4 worm cellular contexts compared by ENCODE assay signal in genomic region chrIII:5106893-5107471, ce11.
TF ChIP-seq lines count a peak whose summit lies in the region.

TSS of gene dpy-17 (plus strand) at chrIII:5107330.

TF ChIP-seq in whole organism, early embryonic, 17 proteins besides CTCF, POLR2A, EP300 and RAD21:
- TF ChIP-seq scrt-1 (GFP tag; IDR thresholded peaks at IDR 0.05; lab: Robert Waterston, UW) (0 out of 2 replicates have a peak, but pooled peaks have one; percentile 42), ceh-36 (tag; optimal IDR thresholded peaks at IDR 0.05; lab: Kevin White, UChicago) (peak; percentile 17), ceh-13 (GFP tag; optimal IDR thresholded peaks at IDR 0.05; lab: Kevin White, UChicago) (no peak), tbx-11 (GFP tag; IDR thresholded peaks at IDR 0.05; lab: Robert Waterston, UW) (no peak), ets-7 (tag; optimal IDR thresholded peaks at IDR 0.05; lab: Kevin White, UChicago) (no peak), aly-1 (tag; optimal IDR thresholded peaks at IDR 0.05; lab: Kevin White, UChicago) (no peak), pes-1 (GFP tag; IDR thresholded peaks at IDR 0.05; lab: Robert Waterston, UW) (no peak), hnd-1 (tag; optimal IDR thresholded peaks at IDR 0.05; lab: Kevin White, UChicago) (no peak), tbx-37 (GFP tag; conservative IDR thresholded peaks at IDR 0.05; lab: Robert Waterston, UW) (no peak), F13C5.2 (tag; optimal IDR thresholded peaks at IDR 0.05; lab: Kevin White, UChicago) (no peak), B0310.2 (tag; optimal IDR thresholded peaks at IDR 0.05; lab: Kevin White, UChicago) (no peak), flt-1 (GFP tag; IDR thresholded peaks at IDR 0.05; lab: Robert Waterston, UW) (no peak), hmbx-1 (tag; optimal IDR thresholded peaks at IDR 0.05; lab: Kevin White, UChicago) (no peak), hmg-4 (GFP tag; optimal IDR thresholded peaks at IDR 0.05; lab: Kevin White, UChicago) (peak; percentile 54), sea-1 (GFP tag; conservative IDR thresholded peaks at IDR 0.05; lab: Robert Waterston, UW) (0 out of 2 replicates have a peak, but pooled peaks have one; percentile 20), ama-1 (optimal IDR thresholded peaks at IDR 0.05; lab: Kevin White, UChicago) (peak; percentile 71), tra-4 (tag; optimal IDR thresholded peaks at IDR 0.05; lab: Kevin White, UChicago) (no peak)
TF ChIP-seq in whole organism, early embryonic: peak in this region for 5.

TF ChIP-seq in whole organism, late embryonic, 69 proteins besides CTCF, POLR2A, EP300 and RAD21:
- TF ChIP-seq unc-86 (tag; optimal IDR thresholded peaks at IDR 0.05; lab: Kevin White, UChicago) (no peak), tbx-7 (tag; optimal IDR thresholded peaks at IDR 0.05; lab: Kevin White, UChicago) (no peak), ama-1 (optimal IDR thresholded peaks at IDR 0.05; lab: Kevin White, UChicago) (peak; percentile 82), nfya-1 (tag; optimal IDR thresholded peaks at IDR 0.05; lab: Kevin White, UChicago) (peak; percentile 1)

TF ChIP-seq in whole organism, mixed stage, embryonic, 35 proteins besides CTCF, POLR2A, EP300 and RAD21:
- TF ChIP-seq unc-62 (GFP tag; optimal IDR thresholded peaks at IDR 0.05; lab: Kevin White, UChicago) = peak; percentile 23
- peak; percentile 19 for TF ChIP-seq sptf-1 (tag; optimal IDR thresholded peaks at IDR 0.05; lab: Kevin White, UChicago)
- TF ChIP-seq snpc-4 (tag; optimal IDR thresholded peaks at IDR 0.05; lab: Kevin White, UChicago) = no peak
- no peak for TF ChIP-seq nhr-2 (tag; optimal IDR thresholded peaks at IDR 0.05; lab: Kevin White, UChicago)
- TF ChIP-seq mls-2 (tag; optimal IDR thresholded peaks at IDR 0.05; lab: Kevin White, UChicago) = peak; percentile 17
- TF ChIP-seq cnd-1 (tag; optimal IDR thresholded peaks at IDR 0.05; lab: Kevin White, UChicago) = no peak
- TF ChIP-seq pha-4 (tag; optimal IDR thresholded peaks at IDR 0.05; lab: Kevin White, UChicago) = no peak
- TF ChIP-seq lsy-2 (tag; optimal IDR thresholded peaks at IDR 0.05; lab: Kevin White, UChicago) = peak; percentile 60
- TF ChIP-seq elt-1 (tag; optimal IDR thresholded peaks at IDR 0.05; lab: Kevin White, UChicago; ENCODE audit: borderline replicate concordance, insufficient read depth) = peak; percentile 93
- no peak for TF ChIP-seq mep-1 (tag; optimal IDR thresholded peaks at IDR 0.05; lab: Kevin White, UChicago)
- no peak for TF ChIP-seq ceh-43 (GFP tag; optimal IDR thresholded peaks at IDR 0.05; lab: Kevin White, UChicago)
- no peak for TF ChIP-seq unc-39 (tag; optimal IDR thresholded peaks at IDR 0.05; lab: Kevin White, UChicago)
- peak; percentile 71 for TF ChIP-seq elt-3 (tag; optimal IDR thresholded peaks at IDR 0.05; lab: Kevin White, UChicago)
- TF ChIP-seq sem-2 (GFP tag; optimal IDR thresholded peaks at IDR 0.05; lab: Kevin White, UChicago) = no peak

TF ChIP-seq in whole organism, young adult, 124 proteins besides CTCF, POLR2A, EP300 and RAD21:
- TF ChIP-seq repo-1 (tag; optimal IDR thresholded peaks at IDR 0.05; lab: Kevin White, UChicago) = peak; percentile 35
- no peak for TF ChIP-seq madf-6 (GFP tag; IDR thresholded peaks at IDR 0.05; lab: Robert Waterston, UW)
